Worm (Caenorhabditis elegans): Measurements from ENCODE around the gene rps-5.

The rps-5 gene

ce11 chrIV:11105724-11106123, 5.1 kb downstream of the rps-5 start, which contains the start of gene srlf-24:
Gene srlf-24 (minus strand): TSS chrIV:11105824.
- TF ChIP-seq mdl-1 (tag; optimal IDR thresholded peaks at IDR 0.05) (no peak), set-16 (GFP tag; IDR thresholded peaks at IDR 0.05) (no peak), mxl-3 (GFP tag; optimal IDR thresholded peaks at IDR 0.05) (no peak), nhr-237 (tag; optimal IDR thresholded peaks at IDR 0.05) (no peak), zfp-3 (GFP tag; conservative IDR thresholded peaks at IDR 0.05) (no peak), snpc-4 (tag; optimal IDR thresholded peaks at IDR 0.05) (no peak)

ce11 chrIV:11103501-11103900, 7.3 kb downstream of the rps-5 start:
- TF ChIP-seq nhr-28 (tag; optimal IDR thresholded peaks at IDR 0.05) (no peak), unc-62 (GFP tag; optimal IDR thresholded peaks at IDR 0.05 in 1 of 2) (peak in 1 of 2 experiments; percentile 85), unc-62 (tag; optimal IDR thresholded peaks at IDR 0.05) (no peak), lin-1 (GFP tag; IDR thresholded peaks at IDR 0.05) (no peak), nhr-11 (tag; optimal IDR thresholded peaks at IDR 0.05) (no peak)

ce11 chrIV:11102608-11103007, 8.2 kb downstream of the rps-5 start, which contains the start of gene srlf-17:
Gene srlf-17 (minus strand): TSS chrIV:11102708.
- TF ChIP-seq daf-12 (tag; optimal IDR thresholded peaks at IDR 0.05) (no peak), ztf-11 (tag; optimal IDR thresholded peaks at IDR 0.05) (no peak), nhr-48 (tag; optimal IDR thresholded peaks at IDR 0.05) (no peak), nhr-10 (tag; optimal IDR thresholded peaks at IDR 0.05) (no peak), F37D6.2 (tag; optimal IDR thresholded peaks at IDR 0.05) (no peak), lim-7 (GFP tag; IDR thresholded peaks at IDR 0.05) (no peak), jun-1 (tag; optimal IDR thresholded peaks at IDR 0.05) (no peak), hlh-30 (tag; optimal IDR thresholded peaks at IDR 0.05; ENCODE audit: insufficient read depth) (no peak), vab-7 (GFP tag; IDR thresholded peaks at IDR 0.05) (no peak), lin-29 (GFP tag; IDR thresholded peaks at IDR 0.05) (no peak), aha-1 (tag) (no peak), ZK337.2 (GFP tag; IDR thresholded peaks at IDR 0.05) (no peak), zip-11 (GFP tag; IDR thresholded peaks at IDR 0.05) (no peak), daf-8 (GFP tag; IDR thresholded peaks at IDR 0.05) (no peak), F49E8.2 (tag; optimal IDR thresholded peaks at IDR 0.05; ENCODE audit: borderline replicate concordance) (no peak)

ce11 chrIV:11101383-11101782, 9.5 kb downstream of the rps-5 start, which contains the start of gene srlf-18:
Gene srlf-18 (minus strand): TSS chrIV:11101483.
- no peak for TF ChIP-seq ceh-44 (GFP tag; IDR thresholded peaks at IDR 0.05)
- no peak for TF ChIP-seq php-3 (GFP tag; IDR thresholded peaks at IDR 0.05)
- TF ChIP-seq dpl-1 (GFP tag; optimal IDR thresholded peaks at IDR 0.05): no peak
- TF ChIP-seq lim-7 (GFP tag; IDR thresholded peaks at IDR 0.05): no peak
- no peak for TF ChIP-seq zip-2 (tag; optimal IDR thresholded peaks at IDR 0.05)

ce11 chrIV:11100271-11100670, 10.6 kb downstream of the rps-5 start, which contains the start of gene str-3:
Gene str-3 (minus strand): TSS chrIV:11100371.
- TF ChIP-seq unc-62 (GFP tag; optimal IDR thresholded peaks at IDR 0.05 in 1 of 2) (peak in 1 of 2 experiments; percentile 33), unc-62 (tag; optimal IDR thresholded peaks at IDR 0.05) (no peak), T20F7.1 (GFP tag; optimal IDR thresholded peaks at IDR 0.05) (no peak), T26A8.4 (GFP tag; IDR thresholded peaks at IDR 0.05) (no peak)

ce11 chrIV:11097795-11098194, 13.1 kb downstream of the rps-5 start, which contains the start of gene M7.12:
Gene M7.12 (minus strand): TSS chrIV:11097982.
- TF ChIP-seq unc-39 (tag; optimal IDR thresholded peaks at IDR 0.05) (no peak), gei-8 (GFP tag; optimal IDR thresholded peaks at IDR 0.05) (no peak), nhr-76 (tag; optimal IDR thresholded peaks at IDR 0.05) (peak; percentile 76)

Data from whole organism, L4 larva.